Worm (Caenorhabditis elegans): ENCODE results near the gene srh-154.
"Not testable (repeated sequence)": the region's sequence is repeated elsewhere in the genome, so short reads cannot be mapped to it uniquely, and the experiment has no call there.

- not testable (repeated sequence) for TF ChIP-seq pat-9 (tag; optimal IDR thresholded peaks at IDR 0.05); ama-1 (optimal IDR thresholded peaks at IDR 0.05); pha-2 (tag; optimal IDR thresholded peaks at IDR 0.05); ceh-45 (GFP tag; IDR thresholded peaks at IDR 0.05); unc-55 (GFP tag; optimal IDR thresholded peaks at IDR 0.05)
Observed at ce11 chrV:17456197-17456596, 16.7 kb downstream of the srh-154 start, which contains the start of gene srh-203.

Data from whole organism, late embryonic.